Worm (Caenorhabditis elegans): ENCODE data around the gene F27C8.2.

F27C8.2 gene

ce11 chrIV:9618015-9618414 is 21.9 kb downstream of the F27C8.2 start:
- TF ChIP-seq ceh-9 (tag; optimal IDR thresholded peaks at IDR 0.05) (no peak), unc-42 (tag; optimal IDR thresholded peaks at IDR 0.05) (no peak), ceh-24 (tag; optimal IDR thresholded peaks at IDR 0.05) (no peak), sox-2 (GFP tag; IDR thresholded peaks at IDR 0.05) (no peak), pag-3 (tag; optimal IDR thresholded peaks at IDR 0.05; ENCODE audit: borderline replicate concordance) (no peak), dve-1 (tag; optimal IDR thresholded peaks at IDR 0.05) (no peak)

ce11 chrIV:9618836-9619235 is 22.7 kb downstream of the F27C8.2 start:
- TF ChIP-seq zip-5 (tag; optimal IDR thresholded peaks at IDR 0.05), result no peak

- TF ChIP-seq ceh-2 (tag; optimal IDR thresholded peaks at IDR 0.05) (no peak), pqm-1 (tag; optimal IDR thresholded peaks at IDR 0.05) (no peak), ceh-34 (tag; optimal IDR thresholded peaks at IDR 0.05) (no peak), ceh-14 (tag; optimal IDR thresholded peaks at IDR 0.05) (no peak), fkh-10 (GFP tag; optimal IDR thresholded peaks at IDR 0.05) (no peak), dmd-4 (tag; optimal IDR thresholded peaks at IDR 0.05; ENCODE audit: borderline replicate concordance) (no peak), madf-2 (tag; optimal IDR thresholded peaks at IDR 0.05) (no peak), mec-3 (tag; optimal IDR thresholded peaks at IDR 0.05; ENCODE audit: borderline replicate concordance) (no peak), ahr-1 (tag; optimal IDR thresholded peaks at IDR 0.05) (no peak), rnt-1 (tag; optimal IDR thresholded peaks at IDR 0.05) (no peak), ama-1 (optimal IDR thresholded peaks at IDR 0.05) (no peak), nfya-1 (tag; optimal IDR thresholded peaks at IDR 0.05) (no peak), K09A11.1 (tag; optimal IDR thresholded peaks at IDR 0.05; ENCODE audit: insufficient read depth) (no peak), pax-1 (tag; optimal IDR thresholded peaks at IDR 0.05) (no peak), hlh-13 (GFP tag; optimal IDR thresholded peaks at IDR 0.05) (no peak), fax-1 (tag; optimal IDR thresholded peaks at IDR 0.05) (no peak), T23F11.4 (GFP tag; optimal IDR thresholded peaks at IDR 0.05) (no peak), lim-6 (tag; optimal IDR thresholded peaks at IDR 0.05) (no peak), hlh-8 (tag; optimal IDR thresholded peaks at IDR 0.05) (no peak), nhr-11 (tag; optimal IDR thresholded peaks at IDR 0.05) (no peak)
These were observed 26.1 kb downstream of the F27C8.2 start, which contains the start of gene W09C2.7 for ce11 chrIV:9622272-9622671. Gene W09C2.7 (minus strand): TSS chrIV:9622372.

- no peak for TF ChIP-seq ahr-1 (tag; optimal IDR thresholded peaks at IDR 0.05)
- no peak for TF ChIP-seq ref-2 (tag; optimal IDR thresholded peaks at IDR 0.05)
- no peak for TF ChIP-seq lin-11 (tag; optimal IDR thresholded peaks at IDR 0.05)
- no peak for TF ChIP-seq eyg-1 (tag; optimal IDR thresholded peaks at IDR 0.05)
- no peak for TF ChIP-seq pha-2 (tag; optimal IDR thresholded peaks at IDR 0.05)
- TF ChIP-seq pros-1 (tag; optimal IDR thresholded peaks at IDR 0.05), result no peak
- TF ChIP-seq K09A11.1 (tag; optimal IDR thresholded peaks at IDR 0.05; ENCODE audit: insufficient read depth), result no peak
- no peak for TF ChIP-seq ceh-34 (tag; optimal IDR thresholded peaks at IDR 0.05)
These were observed 27.1 kb downstream of the F27C8.2 start, which contains the start of gene W09C2.9 for ce11 chrIV:9623269-9623668. Gene W09C2.9 (minus strand): TSS chrIV:9623369.

- TF ChIP-seq fkh-6 (tag; optimal IDR thresholded peaks at IDR 0.05), result no peak
- TF ChIP-seq ceh-19 (GFP tag; optimal IDR thresholded peaks at IDR 0.05), result no peak
- TF ChIP-seq syd-9 (tag; optimal IDR thresholded peaks at IDR 0.05), result no peak
- TF ChIP-seq unc-86 (tag; optimal IDR thresholded peaks at IDR 0.05), result no peak
- TF ChIP-seq zip-5 (tag; optimal IDR thresholded peaks at IDR 0.05), result no peak
- no peak for TF ChIP-seq lin-11 (tag; optimal IDR thresholded peaks at IDR 0.05)
- no peak for TF ChIP-seq ceh-2 (tag; optimal IDR thresholded peaks at IDR 0.05)
- no peak for TF ChIP-seq fkh-10 (GFP tag; optimal IDR thresholded peaks at IDR 0.05)
- no peak for TF ChIP-seq pha-2 (tag; optimal IDR thresholded peaks at IDR 0.05)
- TF ChIP-seq dve-1 (tag; optimal IDR thresholded peaks at IDR 0.05), result no peak
- no peak for TF ChIP-seq ref-2 (tag; optimal IDR thresholded peaks at IDR 0.05)
- no peak for TF ChIP-seq lim-6 (tag; optimal IDR thresholded peaks at IDR 0.05)
- TF ChIP-seq unc-3 (GFP tag; conservative IDR thresholded peaks at IDR 0.05), result no peak
- TF ChIP-seq unc-3 (tag; optimal IDR thresholded peaks at IDR 0.05), result no peak
These were observed 28.1 kb downstream of the F27C8.2 start, which contains the start of gene W09C2.8 for ce11 chrIV:9624275-9624674. Gene W09C2.8 (minus strand): TSS chrIV:9624375.

Data from whole organism, late embryonic.